2 worm cellular contexts compared by ENCODE assay signal in genomic region chrII:5714807-5715206, ce11.
TF ChIP-seq lines count a peak whose summit lies in the region.

tiar-1 (minus strand) TSS chrII:5714823.
lelo-4 (plus strand) TSS chrII:5714924.

TF ChIP-seq in whole organism, L2 larva, 48 proteins besides CTCF, POLR2A, EP300 and RAD21 (continued from another document):
- TF ChIP-seq peb-1 (tag; optimal IDR thresholded peaks at IDR 0.05; lab: Kevin White, UChicago) (no peak), lin-39 (tag; optimal IDR thresholded peaks at IDR 0.05; lab: Kevin White, UChicago) (no peak), snpc-4 (tag; optimal IDR thresholded peaks at IDR 0.05; lab: Kevin White, UChicago) (peak; percentile 72), mbf-1 (tag; optimal IDR thresholded peaks at IDR 0.05; lab: Kevin White, UChicago) (no peak), aly-2 (tag; optimal IDR thresholded peaks at IDR 0.05; lab: Kevin White, UChicago) (no peak), lin-11 (tag; optimal IDR thresholded peaks at IDR 0.05; lab: Kevin White, UChicago) (peak; percentile 76), mab-5 (tag; optimal IDR thresholded peaks at IDR 0.05; lab: Kevin White, UChicago) (no peak), nhr-237 (tag; optimal IDR thresholded peaks at IDR 0.05; lab: Kevin White, UChicago) (no peak), unc-62 (GFP tag; optimal IDR thresholded peaks at IDR 0.05; lab: Kevin White, UChicago) (no peak), unc-39 (tag; optimal IDR thresholded peaks at IDR 0.05; lab: Kevin White, UChicago) (no peak), nhr-77 (tag; optimal IDR thresholded peaks at IDR 0.05; lab: Kevin White, UChicago) (no peak), elt-1 (tag; optimal IDR thresholded peaks at IDR 0.05; lab: Kevin White, UChicago) (no peak), ztf-1 (GFP tag; conservative IDR thresholded peaks at IDR 0.05; lab: Robert Waterston, UW) (no peak), F13H6.1 (tag; optimal IDR thresholded peaks at IDR 0.05; lab: Kevin White, UChicago) (peak; percentile 38), fos-1 (tag; optimal IDR thresholded peaks at IDR 0.05; lab: Kevin White, UChicago) (peak; percentile 24), ama-1 (optimal IDR thresholded peaks at IDR 0.05; lab: Kevin White, UChicago) (peak; percentile 34), R02D3.7 (tag; optimal IDR thresholded peaks at IDR 0.05; lab: Kevin White, UChicago) (no peak), ZK546.5 (tag; optimal IDR thresholded peaks at IDR 0.05; lab: Kevin White, UChicago) (peak; percentile 86)

TF ChIP-seq in whole organism, L4 larva, 104 proteins besides CTCF, POLR2A, EP300 and RAD21 (continued from another document):
- TF ChIP-seq zfp-2 (tag; optimal IDR thresholded peaks at IDR 0.05; lab: Kevin White, UChicago) = peak; percentile 18
- peak in 1 of 2 experiments; percentile 87 for TF ChIP-seq unc-62 (GFP tag; optimal IDR thresholded peaks at IDR 0.05 in 1 of 2; lab: Kevin White, UChicago)
- TF ChIP-seq unc-62 (tag; optimal IDR thresholded peaks at IDR 0.05; lab: Kevin White, UChicago) = no peak
- TF ChIP-seq D1046.2 (GFP tag; IDR thresholded peaks at IDR 0.05; lab: Robert Waterston, UW) = no peak
- TF ChIP-seq dmd-9 (GFP tag; IDR thresholded peaks at IDR 0.05; lab: Robert Waterston, UW) = no peak
- TF ChIP-seq F10B5.3 (tag; optimal IDR thresholded peaks at IDR 0.05; lab: Kevin White, UChicago) = no peak
- TF ChIP-seq nhr-237 (tag; optimal IDR thresholded peaks at IDR 0.05; lab: Kevin White, UChicago) = no peak
- no peak for TF ChIP-seq Y5F2A.4 (GFP tag; optimal IDR thresholded peaks at IDR 0.05; lab: Kevin White, UChicago)
- no peak for TF ChIP-seq ceh-44 (GFP tag; IDR thresholded peaks at IDR 0.05; lab: Robert Waterston, UW)
- no peak for TF ChIP-seq ctbp-1 (GFP tag; IDR thresholded peaks at IDR 0.05; lab: Robert Waterston, UW)
- no peak for TF ChIP-seq lin-15B (tag; optimal IDR thresholded peaks at IDR 0.05; lab: Kevin White, UChicago)
- TF ChIP-seq ceh-20 (GFP tag; IDR thresholded peaks at IDR 0.05; lab: Robert Waterston, UW) = no peak
- no peak for TF ChIP-seq attf-4 (tag; optimal IDR thresholded peaks at IDR 0.05; lab: Kevin White, UChicago)
- TF ChIP-seq pqm-1 (tag; optimal IDR thresholded peaks at IDR 0.05; lab: Kevin White, UChicago) = no peak
- no peak for TF ChIP-seq lin-1 (GFP tag; IDR thresholded peaks at IDR 0.05; lab: Robert Waterston, UW)
- TF ChIP-seq skn-1 (tag; optimal IDR thresholded peaks at IDR 0.05; lab: Kevin White, UChicago) = no peak
- TF ChIP-seq sdz-12 (GFP tag; optimal IDR thresholded peaks at IDR 0.05; lab: Kevin White, UChicago) = no peak
- TF ChIP-seq egl-43 (GFP tag; IDR thresholded peaks at IDR 0.05; lab: Robert Waterston, UW) = no peak
- TF ChIP-seq zfp-3 (GFP tag; conservative IDR thresholded peaks at IDR 0.05; lab: Robert Waterston, UW) = no peak
- no peak for TF ChIP-seq nhr-111 (GFP tag; optimal IDR thresholded peaks at IDR 0.05; lab: Kevin White, UChicago)
- TF ChIP-seq lim-7 (GFP tag; IDR thresholded peaks at IDR 0.05; lab: Robert Waterston, UW) = no peak
- no peak for TF ChIP-seq cey-2 (tag; optimal IDR thresholded peaks at IDR 0.05; lab: Kevin White, UChicago; ENCODE audit: borderline replicate concordance, insufficient read depth)
- TF ChIP-seq dpl-1 (GFP tag; optimal IDR thresholded peaks at IDR 0.05; lab: Kevin White, UChicago) = peak; percentile 90
- TF ChIP-seq snpc-4 (tag; optimal IDR thresholded peaks at IDR 0.05; lab: Kevin White, UChicago) = no peak
- no peak for TF ChIP-seq nhr-48 (tag; optimal IDR thresholded peaks at IDR 0.05; lab: Kevin White, UChicago)
- no peak for TF ChIP-seq tag-97 (GFP tag; IDR thresholded peaks at IDR 0.05; lab: Robert Waterston, UW)
- TF ChIP-seq vab-7 (GFP tag; IDR thresholded peaks at IDR 0.05; lab: Robert Waterston, UW) = no peak
- TF ChIP-seq hlh-11 (tag; optimal IDR thresholded peaks at IDR 0.05; lab: Kevin White, UChicago) = peak; percentile 44
- no peak for TF ChIP-seq T20F7.1 (GFP tag; optimal IDR thresholded peaks at IDR 0.05; lab: Kevin White, UChicago)
- TF ChIP-seq ztf-11 (tag; optimal IDR thresholded peaks at IDR 0.05; lab: Kevin White, UChicago) = no peak
- TF ChIP-seq zag-1 (tag; optimal IDR thresholded peaks at IDR 0.05; lab: Kevin White, UChicago) = no peak
- no peak for TF ChIP-seq duxl-1 (tag; optimal IDR thresholded peaks at IDR 0.05; lab: Kevin White, UChicago; ENCODE audit: poor library complexity)
- no peak for TF ChIP-seq nhr-11 (tag; optimal IDR thresholded peaks at IDR 0.05; lab: Kevin White, UChicago)
- TF ChIP-seq nhr-102 (tag; optimal IDR thresholded peaks at IDR 0.05; lab: Kevin White, UChicago) = no peak
- no peak for TF ChIP-seq zip-2 (tag; optimal IDR thresholded peaks at IDR 0.05; lab: Kevin White, UChicago)
- TF ChIP-seq ZK337.2 (GFP tag; IDR thresholded peaks at IDR 0.05; lab: Robert Waterston, UW) = no peak
- TF ChIP-seq ztf-7 (tag; optimal IDR thresholded peaks at IDR 0.05; lab: Kevin White, UChicago) = no peak
- TF ChIP-seq Y48G9A.11 (GFP tag; IDR thresholded peaks at IDR 0.05; lab: Robert Waterston, UW) = no peak
- no peak for TF ChIP-seq zip-11 (GFP tag; IDR thresholded peaks at IDR 0.05; lab: Robert Waterston, UW)
- TF ChIP-seq egl-27 (tag; optimal IDR thresholded peaks at IDR 0.05; lab: Kevin White, UChicago) = no peak
- no peak for TF ChIP-seq spr-3 (GFP tag; optimal IDR thresholded peaks at IDR 0.05; lab: Kevin White, UChicago)
- no peak for TF ChIP-seq gei-8 (GFP tag; optimal IDR thresholded peaks at IDR 0.05; lab: Kevin White, UChicago)
- peak in 1 of 2 experiments; percentile 84 for TF ChIP-seq ZK546.5 (tag; optimal IDR thresholded peaks at IDR 0.05; lab: Kevin White, UChicago)
- TF ChIP-seq mdt-29 (GFP tag; IDR thresholded peaks at IDR 0.05; lab: Robert Waterston, UW) = no peak
- TF ChIP-seq saeg-2 (GFP tag; IDR thresholded peaks at IDR 0.05; lab: Robert Waterston, UW) = no peak
- TF ChIP-seq nhr-41 (GFP tag; IDR thresholded peaks at IDR 0.05; lab: Robert Waterston, UW) = no peak
- TF ChIP-seq F49E8.2 (tag; optimal IDR thresholded peaks at IDR 0.05; lab: Kevin White, UChicago; ENCODE audit: borderline replicate concordance) = no peak
- TF ChIP-seq F37D6.2 (tag; optimal IDR thresholded peaks at IDR 0.05; lab: Kevin White, UChicago) = no peak
- TF ChIP-seq nhr-10 (tag; optimal IDR thresholded peaks at IDR 0.05; lab: Kevin White, UChicago) = no peak
- peak; percentile 44; the same call in 1 of the 2 replicates for TF ChIP-seq hmg-1.1 (GFP tag; IDR thresholded peaks at IDR 0.05; lab: Robert Waterston, UW)
- no peak for TF ChIP-seq lin-29 (GFP tag; IDR thresholded peaks at IDR 0.05; lab: Robert Waterston, UW)
- TF ChIP-seq daf-12 (tag; optimal IDR thresholded peaks at IDR 0.05; lab: Kevin White, UChicago) = no peak
- peak; percentile 38 for TF ChIP-seq nhr-6 (tag; optimal IDR thresholded peaks at IDR 0.05; lab: Kevin White, UChicago)
- no peak for TF ChIP-seq Y75B8A.6 (GFP tag; IDR thresholded peaks at IDR 0.05; lab: Robert Waterston, UW)
- no peak for TF ChIP-seq dmd-8 (GFP tag; IDR thresholded peaks at IDR 0.05; lab: Robert Waterston, UW)
- TF ChIP-seq madf-5 (GFP tag; IDR thresholded peaks at IDR 0.05; lab: Robert Waterston, UW) = no peak
- TF ChIP-seq dve-1 (tag; optimal IDR thresholded peaks at IDR 0.05; lab: Kevin White, UChicago; ENCODE audit: insufficient read depth) = peak; percentile 58
- no peak for TF ChIP-seq jun-1 (tag; optimal IDR thresholded peaks at IDR 0.05; lab: Kevin White, UChicago)
- TF ChIP-seq lin-38 (GFP tag; IDR thresholded peaks at IDR 0.05; lab: Robert Waterston, UW) = peak; percentile 53
- TF ChIP-seq nhr-25 (tag; optimal IDR thresholded peaks at IDR 0.05; lab: Kevin White, UChicago; ENCODE audit: borderline replicate concordance, insufficient read depth) = no peak
- no peak for TF ChIP-seq daf-16 (GFP tag; optimal IDR thresholded peaks at IDR 0.05; lab: Kevin White, UChicago)
- TF ChIP-seq daf-16 (tag; optimal IDR thresholded peaks at IDR 0.05; lab: Kevin White, UChicago) = peak; percentile 48
- peak; percentile 64 for TF ChIP-seq lin-13 (GFP tag; optimal IDR thresholded peaks at IDR 0.05; lab: Kevin White, UChicago)
- TF ChIP-seq fkh-10 (GFP tag; optimal IDR thresholded peaks at IDR 0.05; lab: Kevin White, UChicago) = no peak
- TF ChIP-seq madf-9 (GFP tag; conservative IDR thresholded peaks at IDR 0.05; lab: Robert Waterston, UW) = no peak
- TF ChIP-seq Y105C5A.15 (GFP tag; IDR thresholded peaks at IDR 0.05; lab: Robert Waterston, UW) = no peak
- no peak for TF ChIP-seq T26A8.4 (GFP tag; IDR thresholded peaks at IDR 0.05; lab: Robert Waterston, UW)
- TF ChIP-seq lin-39 (tag; optimal IDR thresholded peaks at IDR 0.05; lab: Kevin White, UChicago) = no peak
- TF ChIP-seq unc-39 (tag; optimal IDR thresholded peaks at IDR 0.05; lab: Kevin White, UChicago) = no peak
- TF ChIP-seq mxl-3 (GFP tag; optimal IDR thresholded peaks at IDR 0.05; lab: Kevin White, UChicago) = no peak
- TF ChIP-seq unc-130 (GFP tag; optimal IDR thresholded peaks at IDR 0.05; lab: Kevin White, UChicago) = peak; percentile 9
- TF ChIP-seq pha-4 (GFP tag; IDR thresholded peaks at IDR 0.05; lab: Robert Waterston, UW) = no peak
- peak; percentile 85 for TF ChIP-seq pha-4 (tag; optimal IDR thresholded peaks at IDR 0.05; lab: Kevin White, UChicago)
- peak; percentile 84 for TF ChIP-seq mes-2 (tag; optimal IDR thresholded peaks at IDR 0.05; lab: Kevin White, UChicago; ENCODE audit: poor library complexity, severe bottlenecking)
- TF ChIP-seq R02D3.7 (tag; optimal IDR thresholded peaks at IDR 0.05; lab: Kevin White, UChicago) = no peak
- no peak for TF ChIP-seq ces-1 (GFP tag; optimal IDR thresholded peaks at IDR 0.05; lab: Kevin White, UChicago)
- TF ChIP-seq snpc-1.2 (GFP tag; IDR thresholded peaks at IDR 0.05; lab: Robert Waterston, UW) = no peak
- peak; percentile 55 for TF ChIP-seq mep-1 (tag; optimal IDR thresholded peaks at IDR 0.05; lab: Kevin White, UChicago)
- TF ChIP-seq tra-1 (GFP tag; IDR thresholded peaks at IDR 0.05; lab: Robert Waterston, UW) = no peak
- no peak for TF ChIP-seq nhr-42 (GFP tag; IDR thresholded peaks at IDR 0.05; lab: Robert Waterston, UW)
- TF ChIP-seq daf-8 (GFP tag; IDR thresholded peaks at IDR 0.05; lab: Robert Waterston, UW) = no peak
- TF ChIP-seq lir-3 (tag; optimal IDR thresholded peaks at IDR 0.05; lab: Kevin White, UChicago) = no peak
- no peak for TF ChIP-seq F26F4.8 (GFP tag; conservative IDR thresholded peaks at IDR 0.05; lab: Robert Waterston, UW)
TF ChIP-seq in whole organism, L4 larva: peak in this region for 23.
